Fruit fly (Drosophila melanogaster) whole organism, embryonic: Measurements from ENCODE around the gene CG42489.

ENCODE experiments used
- Abd-B ChIP-seq: fragments of 200-800 bp; sonication (Bioruptor generic); optimal IDR thresholded peaks from 2 replicates; lab custom pipeline; 2018; ENCODE audit warnings: missing biosample characterization, mild to moderate bottlenecking, missing genetic modification characterization, moderate library complexity
- Aef1 ChIP-seq: fragments of 200-800 bp; sonication (Bioruptor generic); IDR thresholded peaks from 3 replicates; pipeline ENCODE4 v1.3.6; 2022; ENCODE audit warnings: missing biosample characterization, missing genetic modification characterization
- B-H2 ChIP-seq: fragments of 200-800 bp; sonication (Bioruptor generic); optimal IDR thresholded peaks from 2 replicates; lab custom pipeline; 2018; ENCODE audit warnings: missing biosample characterization, mild to moderate bottlenecking, missing genetic modification characterization
- BEAF-32 ChIP-seq: fragments of 200-800 bp; sonication (Bioruptor generic); optimal IDR thresholded peaks from 3 replicates; lab custom pipeline; 2017; ENCODE audit warnings: missing biosample characterization, missing genetic modification characterization, mild to moderate bottlenecking, moderate library complexity, missing genetic modification reagents
- Bdp1 ChIP-seq: fragments of 200-800 bp; sonication (Bioruptor generic); optimal IDR thresholded peaks from 3 replicates; lab custom pipeline; 2016; ENCODE audit warnings: missing biosample characterization, missing genetic modification characterization
- Bteb2 ChIP-seq: fragments of 200-800 bp; sonication (Bioruptor generic); optimal IDR thresholded peaks from 2 replicates; lab custom pipeline; 2016; ENCODE audit warnings: missing biosample characterization, missing genetic modification characterization
- CG10462 ChIP-seq: fragments of 200-800 bp; sonication (Bioruptor generic); optimal IDR thresholded peaks from 2 replicates; lab custom pipeline; 2016; ENCODE audit warnings: missing biosample characterization, missing genetic modification characterization
- CG12071 ChIP-seq: fragments of 200-800 bp; sonication (Bioruptor generic); optimal IDR thresholded peaks from 3 replicates; lab custom pipeline; 2018; ENCODE audit warnings: missing biosample characterization, mild to moderate bottlenecking, missing genetic modification characterization
- CG12155 ChIP-seq: fragments of 200-800 bp; sonication (Bioruptor generic); optimal IDR thresholded peaks from 3 replicates; lab custom pipeline; 2016; ENCODE audit warnings: missing biosample characterization, missing genetic modification characterization
- CG12659 ChIP-seq: fragments of 200-800 bp; sonication (Bioruptor generic); optimal IDR thresholded peaks from 3 replicates; lab custom pipeline; 2017; ENCODE audit warnings: mild to moderate bottlenecking, missing biosample characterization, missing genetic modification reagents, missing genetic modification characterization
- CG17328 ChIP-seq: fragments of 200-800 bp; sonication (Bioruptor generic); IDR thresholded peaks from 2 replicates; pipeline ENCODE4 v1.3.6; 2022; ENCODE audit warnings: missing biosample characterization, missing genetic modification characterization
- CG2889 ChIP-seq: fragments of 200-800 bp; sonication (Bioruptor generic); IDR thresholded peaks from 3 replicates; pipeline ENCODE4 v1.3.6; 2022; ENCODE audit warnings: missing biosample characterization, missing genetic modification characterization
- CG3065 ChIP-seq: fragments of 200-800 bp; sonication (Bioruptor generic); optimal IDR thresholded peaks from 2 replicates; lab custom pipeline; 2016; ENCODE audit warnings: missing biosample characterization, missing genetic modification characterization
- CG32532 ChIP-seq: fragments of 200-800 bp; sonication (Bioruptor generic); IDR thresholded peaks from 2 replicates; pipeline ENCODE4 v1.3.6; 2022; ENCODE audit warnings: missing biosample characterization, missing genetic modification characterization
- CG4404 ChIP-seq: fragments of 200-800 bp; sonication (Bioruptor generic); IDR thresholded peaks from 2 replicates; pipeline ENCODE4 v1.3.6; 2022; ENCODE audit warnings: missing biosample characterization, missing genetic modification characterization
- CG4424 ChIP-seq: fragments of 200-800 bp; sonication (Bioruptor generic); optimal IDR thresholded peaks from 3 replicates; lab custom pipeline; 2016; ENCODE audit warnings: missing biosample characterization, missing genetic modification characterization
- CG5953 ChIP-seq: fragments of 200-800 bp; sonication (Bioruptor generic); IDR thresholded peaks from 2 replicates; pipeline ENCODE4 v1.3.6; 2022; ENCODE audit warnings: missing biosample characterization, missing genetic modification characterization
- CG6854 ChIP-seq: fragments of 200-800 bp; sonication (Bioruptor generic); optimal IDR thresholded peaks from 3 replicates; lab custom pipeline; 2017; ENCODE audit warnings: missing biosample characterization, mild to moderate bottlenecking, missing genetic modification characterization
- CG8944 ChIP-seq: fragments of 200-800 bp; sonication (Bioruptor generic); optimal IDR thresholded peaks from 3 replicates; lab custom pipeline; 2016; ENCODE audit warnings: missing biosample characterization, missing genetic modification characterization
- CG9609 ChIP-seq: fragments of 200-800 bp; sonication (Bioruptor generic); optimal IDR thresholded peaks from 3 replicates; lab custom pipeline; 2016; ENCODE audit warnings: missing biosample characterization, missing genetic modification characterization
- Camta ChIP-seq: fragments of 200-800 bp; sonication (Bioruptor generic); optimal IDR thresholded peaks from 2 replicates; lab custom pipeline; 2016; ENCODE audit warnings: missing biosample characterization, missing genetic modification characterization
- Chrac-16 ChIP-seq: fragments of 200-800 bp; sonication (Bioruptor generic); optimal IDR thresholded peaks from 3 replicates; lab custom pipeline; 2016; ENCODE audit warnings: missing biosample characterization, missing genetic modification characterization
- Dfd ChIP-seq, 2 experiments: fragments of >200 bp; optimal IDR thresholded peaks; 2 replicates each; lab custom pipeline; 2017; ENCODE audit warnings: missing biosample characterization in 2 of 2, missing genetic modification characterization in 2 of 2
- Doc2 ChIP-seq: fragments of 200-800 bp; sonication (Bioruptor generic); IDR thresholded peaks from 2 replicates; pipeline ENCODE4 v1.3.6; 2022; ENCODE audit warnings: missing biosample characterization, missing genetic modification characterization
- Drgx ChIP-seq: fragments of 200-800 bp; sonication (Bioruptor generic); IDR thresholded peaks from 2 replicates; pipeline ENCODE4 v1.3.6; 2022; ENCODE audit warnings: missing biosample characterization, missing genetic modification characterization
- Gug ChIP-seq: fragments of 200-800 bp; sonication (Bioruptor generic); IDR thresholded peaks from 4 replicates; pipeline ENCODE4 v1.3.6; 2022; ENCODE audit warnings: missing biosample characterization, missing genetic modification characterization
- HLHmδ ChIP-seq: fragments of 200-800 bp; sonication (Bioruptor generic); optimal IDR thresholded peaks from 2 replicates; lab custom pipeline; 2018; ENCODE audit warnings: missing biosample characterization, mild to moderate bottlenecking, missing genetic modification characterization, moderate library complexity
- Hmr ChIP-seq: fragments of 200-800 bp; sonication (Bioruptor generic); optimal IDR thresholded peaks from 3 replicates; lab custom pipeline; 2017; ENCODE audit warnings: mild to moderate bottlenecking, missing biosample characterization, missing genetic modification reagents, missing genetic modification characterization
- Mes4 ChIP-seq: fragments of 200-800 bp; sonication (Bioruptor generic); optimal IDR thresholded peaks from 2 replicates; lab custom pipeline; 2016; ENCODE audit warnings: missing biosample characterization, missing genetic modification characterization
- Neu2 ChIP-seq: fragments of 200-800 bp; sonication (Bioruptor generic); optimal IDR thresholded peaks from 3 replicates; lab custom pipeline; 2016; ENCODE audit warnings: missing biosample characterization, missing genetic modification characterization, borderline replicate concordance
- Taf1 ChIP-seq: fragments of 200-800 bp; sonication (Bioruptor generic); IDR thresholded peaks from 2 replicates; pipeline ENCODE4 v1.3.6; 2022; ENCODE audit warnings: missing biosample characterization, missing genetic modification characterization
- Tbp ChIP-seq: fragments of >200 bp; optimal IDR thresholded peaks from 2 replicates; lab custom pipeline; 2018; ENCODE audit warnings: missing biosample characterization, missing genetic modification characterization
- Xrp1 ChIP-seq: fragments of 200-800 bp; sonication (Bioruptor generic); IDR thresholded peaks from 2 replicates; pipeline ENCODE4 v1.3.6; 2022; ENCODE audit warnings: missing biosample characterization, missing genetic modification characterization
- bcd ChIP-seq: fragments of 200-800 bp; sonication (Bioruptor generic); optimal IDR thresholded peaks from 2 replicates; lab custom pipeline; 2017; ENCODE audit warnings: missing biosample characterization, mild to moderate bottlenecking, missing genetic modification characterization
- cas ChIP-seq: fragments of 200-800 bp; sonication (Bioruptor generic); IDR thresholded peaks from 2 replicates; pipeline ENCODE4 v1.3.6; 2022; ENCODE audit warnings: missing biosample characterization, missing genetic modification characterization
- cato ChIP-seq: fragments of 200-800 bp; sonication (Bioruptor generic); optimal IDR thresholded peaks from 2 replicates; lab custom pipeline; 2016; ENCODE audit warnings: missing biosample characterization, missing genetic modification characterization, borderline replicate concordance
- croc ChIP-seq: fragments of 200-800 bp; sonication (Bioruptor generic); conservative IDR thresholded peaks from 3 replicates; pipeline ENCODE4 v1.3.6; 2022; ENCODE audit warnings: missing biosample characterization, missing genetic modification characterization
- dimm ChIP-seq: fragments of 200-800 bp; sonication (Bioruptor generic); IDR thresholded peaks from 2 replicates; pipeline ENCODE4 v1.3.6; 2022; ENCODE audit warnings: missing biosample characterization, missing genetic modification characterization
- dm ChIP-seq: fragments of 200-800 bp; sonication (Bioruptor generic); optimal IDR thresholded peaks from 3 replicates; lab custom pipeline; 2016; ENCODE audit warnings: missing biosample characterization, missing genetic modification characterization
- insv ChIP-seq, 2 experiments: fragments of 200-800 bp; sonication (Bioruptor generic); optimal IDR thresholded peaks; 3 replicates each; lab custom pipeline; 2016 to 2018; ENCODE audit warnings: missing biosample characterization in 2 of 2, missing genetic modification characterization in 2 of 2
- kah ChIP-seq: fragments of 200-800 bp; sonication (Bioruptor generic); optimal IDR thresholded peaks from 2 replicates; lab custom pipeline; 2018; ENCODE audit warnings: missing biosample characterization, mild to moderate bottlenecking, missing genetic modification characterization
- ken ChIP-seq: fragments of 200-800 bp; sonication (Bioruptor generic); IDR thresholded peaks from 3 replicates; pipeline ENCODE4 v1.3.6; 2022; ENCODE audit warnings: missing biosample characterization, missing genetic modification characterization
- luna ChIP-seq: fragments of 200-800 bp; sonication (Bioruptor generic); optimal IDR thresholded peaks from 2 replicates; lab custom pipeline; 2016; ENCODE audit warnings: missing biosample characterization, missing genetic modification characterization
- pan ChIP-seq, 4 experiments: fragments of >200 bp in 3 of 4; fragments of 200-800 bp in 1 of 4; sonication (Bioruptor generic) in 1 of 4; optimal IDR thresholded peaks in 3 of 4; IDR thresholded peaks in 1 of 4; 2 replicates each; pipeline versions ENCODE4 v1.3.6 to Lab custom; 2017 to 2022; ENCODE audit warnings: missing biosample characterization in 2 of 4, missing genetic modification characterization in 2 of 4, mixed read lengths in 1 of 4
- pum ChIP-seq: fragments of 200-800 bp; sonication (Bioruptor generic); optimal IDR thresholded peaks from 2 replicates; lab custom pipeline; 2016; ENCODE audit warnings: missing biosample characterization, missing genetic modification characterization
- pzg ChIP-seq: fragments of 200-800 bp; sonication (Bioruptor generic); optimal IDR thresholded peaks from 3 replicates; lab custom pipeline; 2018; ENCODE audit warnings: missing biosample characterization, mild to moderate bottlenecking, missing genetic modification characterization, moderate library complexity
- sens ChIP-seq: fragments of 200-800 bp; sonication (Bioruptor generic); peaks from one replicate; lab custom pipeline; 2016; ENCODE audit warnings: missing biosample characterization, missing genetic modification characterization
- sqz ChIP-seq: fragments of 200-800 bp; sonication (Bioruptor generic); optimal IDR thresholded peaks from 3 replicates; lab custom pipeline; 2018; ENCODE audit warnings: missing biosample characterization, mild to moderate bottlenecking, missing genetic modification characterization
- ttk ChIP-seq: fragments of 200-800 bp; sonication (Bioruptor generic); IDR thresholded peaks from 2 replicates; pipeline ENCODE4 v2.1.2; 2022; ENCODE audit warnings: missing biosample characterization, missing genetic modification characterization
- tx ChIP-seq: fragments of 200-800 bp; sonication (Bioruptor generic); optimal IDR thresholded peaks from 2 replicates; lab custom pipeline; 2016; ENCODE audit warnings: missing biosample characterization, missing genetic modification characterization
- yki ChIP-seq: fragments of >200 bp; optimal IDR thresholded peaks from 3 replicates; lab custom pipeline; 2018

CG42489 gene

dm6 chr3R:8676560-8677000 lies 22.0 kb upstream of the CG42489 start, which contains the start of the genes Unc50, CG11755 and CG8043 (continued):
- peak; percentile 51 for TF ChIP-seq CG8944
- peak; percentile 96 for TF ChIP-seq sens (GFP tag; lab: Kevin White, UChicago)
- TF ChIP-seq CG4424 (GFP tag; lab: Kevin White, UChicago), result peak; percentile 78
- TF ChIP-seq CG3065 (GFP tag; lab: Kevin White, UChicago), result peak; percentile 48
- TF ChIP-seq yki (lab: Kevin White, UChicago), result no peak
- peak; percentile 82 for TF ChIP-seq Xrp1 (GFP tag; lab: Robert Waterston, UW)
- TF ChIP-seq pum (GFP tag; lab: Kevin White, UChicago), result peak; percentile 68
- TF ChIP-seq CG12155, result peak; percentile 77
- TF ChIP-seq tx (GFP tag; lab: Kevin White, UChicago), result peak; percentile 53
- TF ChIP-seq Hmr, result peak; percentile 84
- no peak for TF ChIP-seq dm
- peak; percentile 35; the same call in 1 of the 2 replicates for TF ChIP-seq Drgx (GFP tag; lab: Robert Waterston, UW)
- peak; percentile 80 for TF ChIP-seq B-H2 (GFP tag; lab: Kevin White, UChicago)
- TF ChIP-seq CG32532 (GFP tag; lab: Robert Waterston, UW), result peak; percentile 86
- peak; percentile 83 for TF ChIP-seq Abd-B
- peak; percentile 27 for TF ChIP-seq Mes4
- no peak for TF ChIP-seq kah
- TF ChIP-seq sqz, result peak; percentile 30
- peak; percentile 79 for TF ChIP-seq bcd (GFP tag; lab: Kevin White, UChicago)
- peak; percentile 86 for TF ChIP-seq CG12659 (GFP tag; lab: Kevin White, UChicago)
- 0 out of 3 replicates have a peak, but pooled peaks have one; percentile 32 for TF ChIP-seq ken (GFP tag; lab: Robert Waterston, UW)
- TF ChIP-seq Tbp, result no peak
- TF ChIP-seq CG5953, result no peak
- peak; percentile 78 for TF ChIP-seq CG4404 (GFP tag; lab: Robert Waterston, UW)
- peak; percentile 68 for TF ChIP-seq CG9609
- peak; percentile 48 for TF ChIP-seq luna (GFP tag; lab: Kevin White, UChicago)
- TF ChIP-seq CG2889, result no peak; the same call in 2 of the 3 replicates
- peak; percentile 53 for TF ChIP-seq Bteb2 (GFP tag; lab: Kevin White, UChicago)
- no peak for TF ChIP-seq CG12071 (GFP tag; lab: Kevin White, UChicago)
- peak; percentile 80 for TF ChIP-seq Aef1 (GFP tag; lab: Robert Waterston, UW)
- TF ChIP-seq Bdp1 (GFP tag; lab: Kevin White, UChicago), result peak; percentile 30
- TF ChIP-seq CG10462 (GFP tag; lab: Kevin White, UChicago), result peak; percentile 48
- TF ChIP-seq pzg, result peak; percentile 78
- peak; percentile 44 for TF ChIP-seq cato (GFP tag; lab: Kevin White, UChicago)
- TF ChIP-seq dimm (GFP tag; lab: Robert Waterston, UW), result no peak
- TF ChIP-seq Dfd (GFP tag; optimal IDR thresholded peaks at IDR 0.05; lab: Kevin White, UChicago), result no peak
- peak; percentile 72 for TF ChIP-seq Taf1 (GFP tag; lab: Robert Waterston, UW)
- peak; percentile 98 for TF ChIP-seq BEAF-32 (GFP tag; lab: Kevin White, UChicago)
- no peak for TF ChIP-seq Doc2
- peak; percentile 50; the same call in 2 of the 3 replicates for TF ChIP-seq croc (GFP tag; lab: Robert Waterston, UW)
- peak; percentile 52; the same call in 1 of the 2 replicates for TF ChIP-seq ttk
- no peak for TF ChIP-seq Neu2 (GFP tag; lab: Kevin White, UChicago)
- peak; percentile 76 for TF ChIP-seq cas (GFP tag; lab: Robert Waterston, UW)
- peak in 1 of 2 experiments; percentile 59 for TF ChIP-seq insv (GFP tag; optimal IDR thresholded peaks at IDR 0.05; lab: Kevin White, UChicago)
- TF ChIP-seq Chrac-16 (GFP tag; lab: Kevin White, UChicago), result peak; percentile 78
- no peak for TF ChIP-seq pan (optimal IDR thresholded peaks at IDR 0.05; lab: Kevin White, UChicago)
- peak in 1 of 2 experiments; percentile 56 for TF ChIP-seq pan (GFP tag; optimal IDR thresholded peaks at IDR 0.05 in 1 of 2, IDR thresholded peaks at IDR 0.05 in 1 of 2)
- no peak for TF ChIP-seq CG6854 (GFP tag; lab: Kevin White, UChicago)
- no peak for TF ChIP-seq HLHmδ (GFP tag; lab: Kevin White, UChicago)
- peak; percentile 81; the same call in 2 of the 4 replicates for TF ChIP-seq Gug (GFP tag; lab: Robert Waterston, UW)
- peak; percentile 60 for TF ChIP-seq Camta
- TF ChIP-seq CG17328 (GFP tag; lab: Robert Waterston, UW), result 0 out of 2 replicates have a peak, but pooled peaks have one; percentile 7
